Worm (Caenorhabditis elegans) whole organism, L4 larva: ENCODE results near the gene hrpa-2.

Experiments used
- F26F4.8 ChIP-seq: fragments of 200-800 bp; sonication (Bioruptor generic); conservative IDR thresholded peaks from 2 replicates; pipeline ENCODE4 v1.3.6; 2022; ENCODE audit warnings: missing genetic modification characterization, missing compliant biosample characterization
- R02D3.7 ChIP-seq: fragments of 150-350 bp; sonication (generic microtip); optimal IDR thresholded peaks from 3 replicates; lab custom pipeline; 2014; ENCODE audit warnings: missing biosample characterization, missing genetic modification characterization
- Y5F2A.4 ChIP-seq: fragments of 200-800 bp; sonication (Bioruptor generic); optimal IDR thresholded peaks from 2 replicates; lab custom pipeline; 2018; ENCODE audit warnings: mild to moderate bottlenecking, missing genetic modification characterization, missing compliant biosample characterization
- aha-1 ChIP-seq: fragments of 150-350 bp; peaks from one replicate; lab custom pipeline; 2014; ENCODE audit warnings: missing biosample characterization, missing genetic modification characterization
- ceh-20 ChIP-seq: fragments of 200-800 bp; sonication (Bioruptor generic); IDR thresholded peaks from 2 replicates; pipeline ENCODE4 v1.3.6; 2022; ENCODE audit warnings: missing genetic modification reagents, missing genetic modification characterization, missing compliant biosample characterization
- ceh-28 ChIP-seq: fragments of 150-350 bp; optimal IDR thresholded peaks from 2 replicates; lab custom pipeline; 2014; ENCODE audit warnings: missing biosample characterization, missing genetic modification reagents, missing genetic modification characterization
- ceh-82 ChIP-seq: sonication (generic microtip); optimal IDR thresholded peaks from 2 replicates; lab custom pipeline; 2017; ENCODE audit warnings: missing biosample characterization, missing genetic modification characterization
- ctbp-1 ChIP-seq: fragments of 200-800 bp; sonication (Bioruptor generic); IDR thresholded peaks from 2 replicates; pipeline ENCODE4 v1.3.6; 2022; ENCODE audit warnings: missing genetic modification reagents, missing genetic modification characterization, missing compliant biosample characterization
- daf-16 ChIP-seq, 3 experiments: sonication (generic microtip); optimal IDR thresholded peaks; 2 replicates each; lab custom pipeline; 2016 to 2017; ENCODE audit warnings: missing genetic modification characterization in 3 of 3, missing genetic modification reagents in 3 of 3, mild to moderate bottlenecking in 2 of 3, missing compliant biosample characterization in 2 of 3, missing biosample characterization in 1 of 3, moderate library complexity in 1 of 3
- dmd-6 ChIP-seq: fragments of 200-800 bp; sonication (Bioruptor generic); IDR thresholded peaks from 2 replicates; pipeline ENCODE4 v1.3.6; 2022; ENCODE audit warnings: missing genetic modification reagents, missing genetic modification characterization, missing compliant biosample characterization
- dmd-8 ChIP-seq: fragments of 200-800 bp; sonication (Bioruptor generic); IDR thresholded peaks from 2 replicates; pipeline ENCODE4 v1.3.6; 2022; ENCODE audit warnings: missing genetic modification characterization, missing compliant biosample characterization
- duxl-1 ChIP-seq: sonication (generic microtip); optimal IDR thresholded peaks from 2 replicates; lab custom pipeline; 2016; ENCODE audit warnings: mild to moderate bottlenecking, missing genetic modification characterization, moderate library complexity, missing compliant biosample characterization; ENCODE audit not compliant: poor library complexity
- dve-1 ChIP-seq: sonication (generic microtip); optimal IDR thresholded peaks from 2 replicates; lab custom pipeline; 2017; ENCODE audit warnings: antibody characterized with exemption, mild to moderate bottlenecking, missing genetic modification characterization, missing compliant biosample characterization; ENCODE audit not compliant: insufficient read depth
- egl-43 ChIP-seq: fragments of 200-800 bp; sonication (Bioruptor generic); IDR thresholded peaks from 2 replicates; pipeline ENCODE4 v1.3.6; 2022; ENCODE audit warnings: missing genetic modification reagents, missing genetic modification characterization, missing compliant biosample characterization
- fkh-10 ChIP-seq: fragments of 150-350 bp; optimal IDR thresholded peaks from 2 replicates; lab custom pipeline; 2014; ENCODE audit warnings: missing biosample characterization, missing genetic modification reagents, missing genetic modification characterization
- gei-8 ChIP-seq: fragments of 200-800 bp; sonication (Bioruptor generic); optimal IDR thresholded peaks from 2 replicates; lab custom pipeline; 2018; ENCODE audit warnings: mild to moderate bottlenecking, missing genetic modification characterization, missing compliant biosample characterization
- hif-1 ChIP-seq, 2 experiments: sonication (generic microtip); optimal IDR thresholded peaks; 2 replicates each; lab custom pipeline; 2016 to 2017; ENCODE audit warnings: missing compliant biosample characterization in 2 of 2, missing genetic modification characterization in 2 of 2, missing genetic modification reagents in 2 of 2, missing genotype in 2 of 2, mild to moderate bottlenecking in 1 of 2
- hlh-30 ChIP-seq: sonication (generic microtip); optimal IDR thresholded peaks from 2 replicates; lab custom pipeline; 2017; ENCODE audit warnings: antibody characterized with exemption, mild to moderate bottlenecking, missing genetic modification characterization, missing compliant biosample characterization; ENCODE audit not compliant: insufficient read depth
- lin-15B ChIP-seq: fragments of 150-350 bp; sonication (generic microtip); optimal IDR thresholded peaks from 3 replicates; lab custom pipeline; 2014; ENCODE audit warnings: missing biosample characterization, missing genetic modification characterization
- lir-3 ChIP-seq: sonication (generic microtip); optimal IDR thresholded peaks from 2 replicates; lab custom pipeline; 2016; ENCODE audit warnings: mild to moderate bottlenecking, missing genetic modification characterization, missing compliant biosample characterization
- lsy-2 ChIP-seq, 2 experiments: fragments of 150-350 bp in 1 of 2; sonication (generic microtip) in 1 of 2; optimal IDR thresholded peaks; 2 replicates each; lab custom pipeline; 2014 to 2017; ENCODE audit warnings: missing biosample characterization in 2 of 2, missing genetic modification characterization in 2 of 2
- madf-5 ChIP-seq, 2 experiments: fragments of 200-800 bp; sonication (Bioruptor generic); IDR thresholded peaks; 2 replicates each; pipeline ENCODE4 v1.3.6; 2022; ENCODE audit warnings: missing compliant biosample characterization in 2 of 2, missing genetic modification characterization in 2 of 2
- mdl-1 ChIP-seq, 2 experiments: fragments of 150-350 bp in 1 of 2; sonication (generic microtip) in 1 of 2; optimal IDR thresholded peaks; 2 replicates each; lab custom pipeline; 2014 to 2017; ENCODE audit warnings: missing biosample characterization in 2 of 2, missing genetic modification characterization in 2 of 2
- mes-2 ChIP-seq: sonication (generic microtip); optimal IDR thresholded peaks from 2 replicates; lab custom pipeline; 2016; ENCODE audit warnings: missing genotype, mild to moderate bottlenecking, missing genetic modification characterization, missing compliant biosample characterization; ENCODE audit not compliant: poor library complexity, severe bottlenecking
- mxl-3 ChIP-seq: fragments of 200-800 bp; sonication (Bioruptor generic); optimal IDR thresholded peaks from 2 replicates; lab custom pipeline; 2018; ENCODE audit warnings: mild to moderate bottlenecking, missing genetic modification characterization, missing compliant biosample characterization
- nhr-102 ChIP-seq: sonication (generic microtip); optimal IDR thresholded peaks from 2 replicates; lab custom pipeline; 2016; ENCODE audit warnings: mild to moderate bottlenecking, missing genetic modification characterization, moderate library complexity, missing compliant biosample characterization
- nhr-237 ChIP-seq: sonication (generic microtip); optimal IDR thresholded peaks from 2 replicates; lab custom pipeline; 2017; ENCODE audit warnings: missing biosample characterization, missing genetic modification characterization
- nhr-28 ChIP-seq: fragments of 150-350 bp; optimal IDR thresholded peaks from 2 replicates; lab custom pipeline; 2014; ENCODE audit warnings: missing biosample characterization, missing genetic modification characterization
- nhr-48 ChIP-seq: sonication (generic microtip); optimal IDR thresholded peaks from 2 replicates; lab custom pipeline; 2016; ENCODE audit warnings: mild to moderate bottlenecking, missing genetic modification characterization, missing compliant biosample characterization
- nhr-76 ChIP-seq: fragments of 150-350 bp; optimal IDR thresholded peaks from 2 replicates; lab custom pipeline; 2014; ENCODE audit warnings: missing biosample characterization, missing genetic modification characterization
- nhr-77 ChIP-seq: fragments of 150-350 bp; optimal IDR thresholded peaks from 2 replicates; lab custom pipeline; 2014; ENCODE audit warnings: missing biosample characterization, missing genetic modification characterization
- php-3 ChIP-seq: fragments of 200-800 bp; sonication (Bioruptor generic); IDR thresholded peaks from 2 replicates; pipeline ENCODE4 v1.3.6; 2022; ENCODE audit warnings: missing genetic modification reagents, missing genetic modification characterization, missing compliant biosample characterization
- pqm-1 ChIP-seq: sonication (generic microtip); optimal IDR thresholded peaks from 2 replicates; lab custom pipeline; 2017; ENCODE audit warnings: missing biosample characterization, missing genetic modification characterization
- saeg-2 ChIP-seq: fragments of 200-800 bp; sonication (Bioruptor generic); IDR thresholded peaks from 2 replicates; pipeline ENCODE4 v1.3.6; 2022; ENCODE audit warnings: missing genetic modification reagents, missing genetic modification characterization, missing compliant biosample characterization
- set-16 ChIP-seq: fragments of 200-800 bp; sonication (Bioruptor generic); IDR thresholded peaks from 2 replicates; pipeline ENCODE4 v1.3.6; 2022; ENCODE audit warnings: missing genetic modification reagents, missing genetic modification characterization, missing compliant biosample characterization
- spr-3 ChIP-seq: fragments of 200-800 bp; sonication (Bioruptor generic); optimal IDR thresholded peaks from 2 replicates; lab custom pipeline; 2018; ENCODE audit warnings: mild to moderate bottlenecking, missing genetic modification characterization, missing compliant biosample characterization
- tra-1 ChIP-seq: fragments of 200-800 bp; sonication (Bioruptor generic); IDR thresholded peaks from 2 replicates; pipeline ENCODE4 v1.3.6; 2022; ENCODE audit warnings: missing genetic modification reagents, missing genetic modification characterization, missing compliant biosample characterization
- unc-130 ChIP-seq: sonication (generic microtip); optimal IDR thresholded peaks from 2 replicates; lab custom pipeline; 2016; ENCODE audit warnings: missing genetic modification reagents, missing genetic modification characterization, missing compliant biosample characterization
- unc-62 ChIP-seq, 3 experiments: fragments of 150-350 bp in 1 of 3; sonication (generic microtip); optimal IDR thresholded peaks in 2 of 3; peaks in 1 of 3; 1 replicate in 1 of 3; 2 replicates in 2 of 3; lab custom pipeline; 2014 to 2017; ENCODE audit warnings: missing biosample characterization in 3 of 3, missing genetic modification characterization in 3 of 3, missing genetic modification reagents in 3 of 3, missing genotype in 1 of 3

Gene hrpa-2

ce11 chrX:5207819-5208218, 8.3 kb upstream of the hrpa-2 start:
- TF ChIP-seq pqm-1 (tag; lab: Kevin White, UChicago) (peak; percentile 27), duxl-1 (tag; lab: Kevin White, UChicago) (no peak), nhr-28 (tag; lab: Kevin White, UChicago) (peak; percentile 47), madf-5 (GFP tag; IDR thresholded peaks at IDR 0.05; lab: Robert Waterston, UW) (no peak), daf-16 (GFP tag; optimal IDR thresholded peaks at IDR 0.05; lab: Kevin White, UChicago) (peak in 1 of 2 experiments; percentile 40), daf-16 (tag; optimal IDR thresholded peaks at IDR 0.05; lab: Kevin White, UChicago) (peak; percentile 78), aha-1 (peak; percentile 74), nhr-77 (tag; lab: Kevin White, UChicago) (peak; percentile 11), dmd-6 (peak; percentile 13; the same call in 1 of the 2 replicates)

- no peak for TF ChIP-seq nhr-76 (tag; lab: Kevin White, UChicago)
- TF ChIP-seq hif-1 (tag; optimal IDR thresholded peaks at IDR 0.05; lab: Kevin White, UChicago) = peak in 1 of 2 experiments; percentile 5
- no peak for TF ChIP-seq F26F4.8 (GFP tag; lab: Robert Waterston, UW)
- peak; percentile 70 for TF ChIP-seq set-16 (GFP tag; lab: Robert Waterston, UW)
- no peak for TF ChIP-seq hlh-30 (tag; lab: Kevin White, UChicago)
- TF ChIP-seq fkh-10 (GFP tag; lab: Kevin White, UChicago) = no peak
- TF ChIP-seq egl-43 (GFP tag; lab: Robert Waterston, UW) = peak; percentile 61; the same call in 1 of the 2 replicates
- no peak for TF ChIP-seq ceh-20 (GFP tag; lab: Robert Waterston, UW)
- TF ChIP-seq ctbp-1 (GFP tag; lab: Robert Waterston, UW) = 0 out of 2 replicates have a peak, but pooled peaks have one; percentile 11
- peak; percentile 19; the same call in 1 of the 2 replicates for TF ChIP-seq tra-1 (GFP tag; lab: Robert Waterston, UW)
These were observed 7.8 kb upstream of the hrpa-2 start for ce11 chrX:5208326-5208725.

- TF ChIP-seq pqm-1 (tag; lab: Kevin White, UChicago) = peak; percentile 29
- no peak for TF ChIP-seq ceh-28 (tag; lab: Kevin White, UChicago)
- no peak for TF ChIP-seq mes-2 (tag; lab: Kevin White, UChicago)
- no peak for TF ChIP-seq mdl-1 (tag; optimal IDR thresholded peaks at IDR 0.05; lab: Kevin White, UChicago)
- TF ChIP-seq lsy-2 (tag; optimal IDR thresholded peaks at IDR 0.05; lab: Kevin White, UChicago) = no peak
- TF ChIP-seq nhr-28 (tag; lab: Kevin White, UChicago) = peak; percentile 83
- TF ChIP-seq dve-1 (tag; lab: Kevin White, UChicago) = peak; percentile 0
- no peak for TF ChIP-seq lir-3
- TF ChIP-seq php-3 (GFP tag; lab: Robert Waterston, UW) = no peak
- TF ChIP-seq spr-3 = no peak
- no peak for TF ChIP-seq mxl-3 (GFP tag; lab: Kevin White, UChicago)
- TF ChIP-seq nhr-237 (tag; lab: Kevin White, UChicago) = no peak
- no peak for TF ChIP-seq unc-130
- peak in 1 of 2 experiments; percentile 87 for TF ChIP-seq unc-62 (GFP tag; optimal IDR thresholded peaks at IDR 0.05 in 1 of 2; lab: Kevin White, UChicago)
- no peak for TF ChIP-seq unc-62 (tag; optimal IDR thresholded peaks at IDR 0.05; lab: Kevin White, UChicago)
- no peak for TF ChIP-seq ceh-82 (tag; lab: Kevin White, UChicago)
- no peak for TF ChIP-seq nhr-48 (tag; lab: Kevin White, UChicago)
- no peak for TF ChIP-seq ctbp-1 (GFP tag; lab: Robert Waterston, UW)
- no peak for TF ChIP-seq Y5F2A.4
- TF ChIP-seq saeg-2 (GFP tag; lab: Robert Waterston, UW) = no peak
- no peak for TF ChIP-seq dmd-8
- TF ChIP-seq lin-15B = no peak
- TF ChIP-seq R02D3.7 = no peak
- TF ChIP-seq nhr-102 (tag; lab: Kevin White, UChicago) = no peak
- TF ChIP-seq gei-8 (GFP tag; lab: Kevin White, UChicago) = no peak
These were observed 7.3 kb upstream of the hrpa-2 start for ce11 chrX:5208831-5209230.
